Fruit fly (Drosophila melanogaster): ENCODE results near the gene CG1523.
A peak's percentile ranks its signal among the peaks of the same experiment; 100 is the strongest.

DNA sequence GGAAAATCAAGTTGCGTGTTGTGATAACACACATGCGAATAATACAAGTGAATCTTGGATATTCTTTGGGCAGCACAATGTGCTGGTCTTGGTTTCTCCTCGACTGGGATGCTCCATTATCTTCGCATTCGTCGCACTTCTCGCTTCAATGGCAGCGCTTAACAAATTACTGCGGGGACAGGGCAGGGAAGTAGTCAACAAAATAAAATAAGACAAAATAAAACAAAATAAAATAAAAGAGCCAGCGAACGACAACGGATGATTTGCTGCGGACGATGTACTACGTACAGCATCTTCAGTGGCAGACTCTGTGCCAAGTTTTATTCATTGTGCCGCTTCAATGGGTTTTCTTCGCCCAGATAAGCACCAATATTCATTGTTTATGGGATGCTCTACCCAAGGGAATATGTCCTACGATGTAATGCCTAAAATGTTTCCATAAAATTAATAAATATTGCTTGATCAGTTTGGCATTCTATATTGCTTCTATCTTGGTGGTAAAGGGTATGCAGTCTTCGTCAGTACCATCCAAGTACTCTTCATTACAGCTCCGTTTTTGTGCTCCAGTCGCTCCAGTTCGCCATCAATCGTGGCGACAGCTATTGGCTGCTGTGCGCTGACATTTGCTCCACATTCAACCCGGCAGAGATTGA is 27.5 kb upstream of the CG1523 start:
- TF ChIP-seq CG13204 (GFP tag; optimal IDR thresholded peaks at IDR 0.05), result peak; percentile 80
- peak; percentile 65 for TF ChIP-seq Pif1A (GFP tag; optimal IDR thresholded peaks at IDR 0.05)
- peak; percentile 73 for TF ChIP-seq CG34367 (tag; optimal IDR thresholded peaks at IDR 0.05)
- peak; percentile 77; the same call in 2 of the 3 replicates for TF ChIP-seq CG4496 (GFP tag; IDR thresholded peaks at IDR 0.05)
- peak; percentile 74 for TF ChIP-seq Pif1B (GFP tag; optimal IDR thresholded peaks at IDR 0.05)
- TF ChIP-seq gl (tag; optimal IDR thresholded peaks at IDR 0.05), result peak; percentile 94
- TF ChIP-seq D1 (tag; optimal IDR thresholded peaks at IDR 0.05), result peak; percentile 15
